Worm (Caenorhabditis elegans) whole organism, L2 larva: ENCODE measurements around the gene F21C10.10.

ENCODE experiments used
- mdl-1 ChIP-seq, 2 experiments: fragments of 150-350 bp in 1 of 2; sonication (generic microtip) in 1 of 2; optimal IDR thresholded peaks; 2 replicates each; lab custom pipeline; 2017; ENCODE audit warnings: missing biosample characterization in 2 of 2, missing genetic modification characterization in 2 of 2
- sem-4 ChIP-seq: fragments of 150-350 bp; optimal IDR thresholded peaks from 2 replicates; lab custom pipeline; 2014; ENCODE audit warnings: missing biosample characterization, missing genetic modification reagents, missing genetic modification characterization

- TF ChIP-seq mdl-1 (tag; optimal IDR thresholded peaks at IDR 0.05; lab: Kevin White, UChicago) (no peak), sem-4 (tag; lab: Kevin White, UChicago) (no peak)
These were observed 34.7 kb downstream of the F21C10.10 start, which contains the start of gene F21C10.19 for ce11 chrV:9130766-9131165.
